Worm (Caenorhabditis elegans): Measurements from ENCODE around the gene Y17D7C.1.
A peak's percentile ranks its signal among the peaks of the same experiment; 100 is the strongest.

The Y17D7C.1 gene

ce11 chrV:18667179-18667578 lies 39.2 kb upstream of the Y17D7C.1 start:
- TF ChIP-seq sea-2 (GFP tag; optimal IDR thresholded peaks at IDR 0.05) (no peak), nfya-1 (tag; optimal IDR thresholded peaks at IDR 0.05; ENCODE audit: insufficient read depth) (no peak), nhr-25 (tag; optimal IDR thresholded peaks at IDR 0.05) (no peak), nhr-237 (tag; optimal IDR thresholded peaks at IDR 0.05) (no peak), ceh-82 (tag; optimal IDR thresholded peaks at IDR 0.05) (no peak), eor-1 (tag; optimal IDR thresholded peaks at IDR 0.05) (no peak), snpc-4 (tag; optimal IDR thresholded peaks at IDR 0.05) (no peak), elt-3 (tag; optimal IDR thresholded peaks at IDR 0.05) (no peak), ceh-16 (tag; optimal IDR thresholded peaks at IDR 0.05) (no peak), skn-1 (tag; optimal IDR thresholded peaks at IDR 0.05) (no peak), ceh-9 (tag; optimal IDR thresholded peaks at IDR 0.05) (no peak), mml-1 (tag; optimal IDR thresholded peaks at IDR 0.05) (no peak), fos-1 (tag; optimal IDR thresholded peaks at IDR 0.05) (no peak), daf-12 (tag; optimal IDR thresholded peaks at IDR 0.05) (no peak), nhr-28 (tag; optimal IDR thresholded peaks at IDR 0.05) (no peak), egl-27 (tag; optimal IDR thresholded peaks at IDR 0.05) (no peak), ceh-28 (tag; optimal IDR thresholded peaks at IDR 0.05) (no peak), ztf-11 (tag; optimal IDR thresholded peaks at IDR 0.05) (no peak)

ce11 chrV:18670017-18670416 lies 36.4 kb upstream of the Y17D7C.1 start, which contains the start of gene Y69H2.10:
Gene Y69H2.10 (plus strand): TSS chrV:18670317.
- no peak for TF ChIP-seq daf-12 (tag; optimal IDR thresholded peaks at IDR 0.05)

- TF ChIP-seq lin-15B (tag; optimal IDR thresholded peaks at IDR 0.05) (no peak), nfya-1 (tag; optimal IDR thresholded peaks at IDR 0.05; ENCODE audit: insufficient read depth) (no peak), nhr-11 (tag; optimal IDR thresholded peaks at IDR 0.05) (no peak), fos-1 (tag; optimal IDR thresholded peaks at IDR 0.05) (no peak), zag-1 (tag; optimal IDR thresholded peaks at IDR 0.05) (no peak)
These were observed 34.6 kb upstream of the Y17D7C.1 start for ce11 chrV:18671811-18672210.

DNA sequence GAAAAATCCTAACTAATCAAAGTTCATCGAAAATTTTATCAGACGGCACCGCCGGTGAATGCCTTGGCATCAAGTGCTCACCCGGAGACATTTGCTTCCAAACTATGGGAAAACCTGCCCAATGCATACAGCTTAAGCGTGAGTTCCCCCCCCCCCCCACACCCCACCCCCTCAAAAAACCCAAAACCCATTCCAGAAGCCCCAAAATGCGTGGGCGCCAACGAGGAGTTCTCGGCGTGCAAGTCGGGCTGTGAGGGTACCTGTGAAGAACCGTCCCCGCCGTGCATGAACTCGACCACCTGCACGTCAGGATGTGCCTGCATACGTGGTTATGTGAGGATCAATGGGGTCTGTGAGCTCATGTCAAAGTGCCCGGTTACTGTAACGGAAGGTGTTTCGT lies 32.0 kb upstream of the Y17D7C.1 start:
- TF ChIP-seq nhr-76 (tag; optimal IDR thresholded peaks at IDR 0.05): no peak
- no peak for TF ChIP-seq ztf-11 (tag; optimal IDR thresholded peaks at IDR 0.05)
- TF ChIP-seq elt-2 (tag; optimal IDR thresholded peaks at IDR 0.05): no peak
- no peak for TF ChIP-seq egl-5 (tag; optimal IDR thresholded peaks at IDR 0.05)

ce11 chrV:18675390-18675789 lies 31.0 kb upstream of the Y17D7C.1 start:
- TF ChIP-seq ceh-28 (tag; optimal IDR thresholded peaks at IDR 0.05): peak; percentile 65

- no peak for TF ChIP-seq mml-1 (tag; optimal IDR thresholded peaks at IDR 0.05)
- no peak for TF ChIP-seq nhr-11 (tag; optimal IDR thresholded peaks at IDR 0.05)
These were observed 21.8 kb upstream of the Y17D7C.1 start, which contains the start of gene Y69H2.17 for ce11 chrV:18684455-18684987. Gene Y69H2.17 (plus strand): TSS chrV:18684937.

ce11 chrV:18687361-18687760 lies 19.0 kb upstream of the Y17D7C.1 start:
- no peak for TF ChIP-seq elt-3 (tag; optimal IDR thresholded peaks at IDR 0.05)
- TF ChIP-seq nhr-28 (tag; optimal IDR thresholded peaks at IDR 0.05): no peak
- TF ChIP-seq snpc-4 (tag; optimal IDR thresholded peaks at IDR 0.05): no peak
- no peak for TF ChIP-seq ztf-11 (tag; optimal IDR thresholded peaks at IDR 0.05)
- no peak for TF ChIP-seq aly-2 (tag; optimal IDR thresholded peaks at IDR 0.05)
- TF ChIP-seq nhr-11 (tag; optimal IDR thresholded peaks at IDR 0.05): no peak
- TF ChIP-seq nhr-23 (tag; optimal IDR thresholded peaks at IDR 0.05): no peak
- no peak for TF ChIP-seq tbx-2 (tag; optimal IDR thresholded peaks at IDR 0.05)
- TF ChIP-seq fkh-10 (GFP tag; optimal IDR thresholded peaks at IDR 0.05): no peak
- no peak for TF ChIP-seq skn-1 (tag; optimal IDR thresholded peaks at IDR 0.05)
- no peak for TF ChIP-seq lin-15B (tag; optimal IDR thresholded peaks at IDR 0.05)
- TF ChIP-seq ceh-16 (tag; optimal IDR thresholded peaks at IDR 0.05): no peak

- TF ChIP-seq hmg-11 (tag; optimal IDR thresholded peaks at IDR 0.05) (peak; percentile 70), pha-4 (tag; optimal IDR thresholded peaks at IDR 0.05) (peak; percentile 24), pqm-1 (tag; optimal IDR thresholded peaks at IDR 0.05) (no peak), snpc-4 (tag; optimal IDR thresholded peaks at IDR 0.05) (peak; percentile 41)
These were observed 16.7 kb upstream of the Y17D7C.1 start, which contains the start of the genes ubc-19 and Y69H2.7 for ce11 chrV:18689681-18690080. Gene ubc-19 (minus strand): TSS chrV:18689762. Gene Y69H2.7 (plus strand): TSS chrV:18689989.
